Worm (Caenorhabditis elegans) whole organism, early embryonic: Measurements from ENCODE around the gene F49C12.15.

Experiments used
- F13C5.2 ChIP-seq: sonication (generic microtip); optimal IDR thresholded peaks from 2 replicates; lab custom pipeline; 2017; ENCODE audit warnings: mild to moderate bottlenecking, missing genetic modification characterization, inconsistent platforms, missing compliant biosample characterization
- ama-1 ChIP-seq: fragments of 150-350 bp; optimal IDR thresholded peaks from 2 replicates; lab custom pipeline; 2014
- flt-1 ChIP-seq: fragments of 200-800 bp; sonication (Bioruptor generic); IDR thresholded peaks from 2 replicates; pipeline ENCODE4 v1.3.6; 2022; ENCODE audit warnings: missing genetic modification characterization, missing compliant biosample characterization
- hmbx-1 ChIP-seq: sonication (generic microtip); optimal IDR thresholded peaks from 2 replicates; lab custom pipeline; 2016; ENCODE audit warnings: mild to moderate bottlenecking, missing genetic modification characterization, missing compliant biosample characterization
- pes-1 ChIP-seq: fragments of 200-800 bp; sonication (Bioruptor generic); IDR thresholded peaks from 2 replicates; pipeline ENCODE4 v1.3.6; 2022; ENCODE audit warnings: missing genetic modification reagents, missing genetic modification characterization, missing compliant biosample characterization
- scrt-1 ChIP-seq: fragments of 200-800 bp; sonication (Bioruptor generic); IDR thresholded peaks from 2 replicates; pipeline ENCODE4 v1.3.6; 2022; ENCODE audit warnings: missing genetic modification characterization, missing compliant biosample characterization
- sea-1 ChIP-seq: fragments of 200-800 bp; sonication (Bioruptor generic); conservative IDR thresholded peaks from 2 replicates; pipeline ENCODE4 v1.3.6; 2022; ENCODE audit warnings: missing genetic modification characterization, missing compliant biosample characterization
- tbx-11 ChIP-seq: fragments of 200-800 bp; sonication (Bioruptor generic); IDR thresholded peaks from 2 replicates; pipeline ENCODE4 v1.3.6; 2022; ENCODE audit warnings: missing genetic modification characterization, missing compliant biosample characterization
- tbx-37 ChIP-seq: fragments of 200-800 bp; sonication (Bioruptor generic); conservative IDR thresholded peaks from 2 replicates; pipeline ENCODE4 v1.3.6; 2022; ENCODE audit warnings: missing genetic modification reagents, missing genetic modification characterization, missing compliant biosample characterization
- tra-4 ChIP-seq: sonication (generic microtip); optimal IDR thresholded peaks from 2 replicates; lab custom pipeline; 2017; ENCODE audit warnings: missing genetic modification characterization, missing compliant biosample characterization

ce11 chrIV:9330755-9331154, 6.5 kb downstream of the F49C12.15 start, which contains the start of gene nspg-7.1:
- TF ChIP-seq ama-1: no peak
- no peak for TF ChIP-seq sea-1
- no peak for TF ChIP-seq scrt-1 (GFP tag; lab: Robert Waterston, UW)
- no peak for TF ChIP-seq tra-4
- TF ChIP-seq tbx-37 (GFP tag; lab: Robert Waterston, UW): no peak
- TF ChIP-seq hmbx-1: no peak
- no peak for TF ChIP-seq F13C5.2
- no peak for TF ChIP-seq flt-1 (GFP tag; lab: Robert Waterston, UW)
- no peak for TF ChIP-seq pes-1
- no peak for TF ChIP-seq tbx-11 (GFP tag; lab: Robert Waterston, UW)
